Worm (Caenorhabditis elegans) whole organism, mixed stage, embryonic: ENCODE data around the gene C05E4.12.

Experiments
- bed-3 ChIP-seq: fragments of 200-800 bp; sonication (Bioruptor generic); optimal IDR thresholded peaks from 3 replicates; lab custom pipeline; 2018; ENCODE audit warnings: mild to moderate bottlenecking, missing genetic modification characterization, moderate library complexity, missing compliant biosample characterization
- cnd-1 ChIP-seq: fragments of 200-800 bp; sonication (Bioruptor generic); optimal IDR thresholded peaks from 2 replicates; lab custom pipeline; 2018; ENCODE audit warnings: mild to moderate bottlenecking, missing genetic modification characterization, missing compliant biosample characterization
- elt-1 ChIP-seq: sonication (generic microtip); optimal IDR thresholded peaks from 2 replicates; lab custom pipeline; 2017; ENCODE audit warnings: missing genetic modification characterization, mild to moderate bottlenecking, missing compliant biosample characterization, antibody characterized with exemption, moderate library complexity, borderline replicate concordance; ENCODE audit not compliant: insufficient read depth
- elt-3 ChIP-seq: fragments of 150-350 bp; optimal IDR thresholded peaks from 2 replicates; lab custom pipeline; 2014; ENCODE audit warnings: missing biosample characterization, missing genetic modification characterization
- nhr-12 ChIP-seq: fragments of 150-350 bp; optimal IDR thresholded peaks from 2 replicates; lab custom pipeline; 2014; ENCODE audit warnings: missing biosample characterization, missing genetic modification characterization
- nhr-237 ChIP-seq: fragments of 150-350 bp; optimal IDR thresholded peaks from 2 replicates; lab custom pipeline; 2014; ENCODE audit warnings: missing biosample characterization, missing genetic modification characterization
- pha-4 ChIP-seq: fragments of 150-350 bp; optimal IDR thresholded peaks from 2 replicates; lab custom pipeline; 2018; ENCODE audit warnings: missing biosample characterization, missing genetic modification reagents, missing genetic modification characterization
- unc-39 ChIP-seq: fragments of 150-350 bp; optimal IDR thresholded peaks from 2 replicates; lab custom pipeline; 2014; ENCODE audit warnings: missing biosample characterization, missing genetic modification characterization

- TF ChIP-seq bed-3 (GFP tag; lab: Kevin White, UChicago) (no peak), cnd-1 (tag; lab: Kevin White, UChicago) (no peak), nhr-12 (tag; lab: Kevin White, UChicago) (no peak), elt-3 (tag; lab: Kevin White, UChicago) (no peak), pha-4 (tag; lab: Kevin White, UChicago) (no peak), unc-39 (tag; lab: Kevin White, UChicago) (no peak), nhr-237 (tag; lab: Kevin White, UChicago) (no peak), elt-1 (no peak)
Observed at ce11 chrV:731330-731729, 30.5 kb downstream of the C05E4.12 start.
